Worm (Caenorhabditis elegans) whole organism, young adult: ENCODE data around the gene lsm-1.

Experiments used
- F39B2.1 ChIP-seq: fragments of 200-800 bp; sonication (Bioruptor generic); IDR thresholded peaks from 2 replicates; pipeline ENCODE4 v1.3.6; 2022; ENCODE audit warnings: missing genetic modification reagents, missing genetic modification characterization, missing compliant biosample characterization
- ZK185.1 ChIP-seq: sonication (generic microtip); optimal IDR thresholded peaks from 2 replicates; lab custom pipeline; 2016; ENCODE audit warnings: mild to moderate bottlenecking, missing genetic modification characterization, missing compliant biosample characterization; ENCODE audit not compliant: poor library complexity, severe bottlenecking
- hmg-20 ChIP-seq: fragments of 200-800 bp; sonication (Bioruptor generic); IDR thresholded peaks from 2 replicates; pipeline ENCODE4 v1.3.6; 2022; ENCODE audit warnings: missing genetic modification reagents, missing genetic modification characterization, missing compliant biosample characterization
- nhr-179 ChIP-seq: sonication (generic microtip); optimal IDR thresholded peaks from 2 replicates; lab custom pipeline; 2016; ENCODE audit warnings: mild to moderate bottlenecking, missing genetic modification characterization, missing compliant biosample characterization
- pha-4 ChIP-seq: fragments of 150-350 bp; sonication (generic microtip); optimal IDR thresholded peaks from 2 replicates; lab custom pipeline; 2014; ENCODE audit warnings: missing biosample characterization, missing genetic modification reagents, missing genetic modification characterization
- tlf-1 ChIP-seq: fragments of 200-800 bp; sonication (Bioruptor generic); optimal IDR thresholded peaks from 2 replicates; lab custom pipeline; 2018; ENCODE audit warnings: mild to moderate bottlenecking, missing genetic modification characterization, missing compliant biosample characterization
- zim-3 ChIP-seq: sonication (generic microtip); optimal IDR thresholded peaks from 2 replicates; lab custom pipeline; 2017; ENCODE audit warnings: mild to moderate bottlenecking, missing genetic modification characterization, moderate library complexity, missing compliant biosample characterization

DNA sequence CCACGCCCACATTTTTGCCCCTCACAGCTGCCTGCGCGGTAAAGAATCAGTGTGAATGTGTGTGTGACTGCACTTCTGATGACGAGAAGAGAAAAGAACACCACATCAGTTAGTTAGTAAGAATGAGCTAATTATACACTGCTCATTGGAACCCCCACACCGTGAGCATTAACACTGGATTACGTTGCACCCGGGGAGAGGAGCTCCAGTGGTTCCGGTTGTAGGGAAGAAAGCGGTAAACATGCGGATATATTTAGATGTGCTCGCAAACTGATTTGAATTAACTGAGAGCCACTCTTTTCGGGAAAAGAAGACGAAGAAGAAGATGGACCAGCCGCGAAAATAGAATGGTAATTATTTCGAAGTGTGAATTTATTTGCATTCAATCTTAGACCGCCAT lies 40.0 kb upstream of the lsm-1 start:
- TF ChIP-seq pha-4 (tag; lab: Kevin White, UChicago), result no peak
- TF ChIP-seq tlf-1, result no peak
- no peak for TF ChIP-seq zim-3 (tag; lab: Kevin White, UChicago)
- TF ChIP-seq hmg-20 (GFP tag; lab: Robert Waterston, UW), result no peak
- TF ChIP-seq F39B2.1 (GFP tag; lab: Robert Waterston, UW), result no peak
- TF ChIP-seq nhr-179, result no peak
- TF ChIP-seq ZK185.1 (tag; lab: Kevin White, UChicago), result no peak
